Worm (Caenorhabditis elegans) whole organism, L2 larva: ENCODE data around the gene ifp-1.
A peak's percentile ranks its signal among the peaks of the same experiment; 100 is the strongest.

Experiments used
- C34F6.9 ChIP-seq: fragments of 150-350 bp; optimal IDR thresholded peaks from 2 replicates; lab custom pipeline; 2014; ENCODE audit warnings: missing biosample characterization, missing genetic modification characterization
- F13H6.1 ChIP-seq: sonication (generic microtip); optimal IDR thresholded peaks from 2 replicates; lab custom pipeline; 2016; ENCODE audit warnings: missing genetic modification characterization, missing compliant biosample characterization
- R02D3.7 ChIP-seq: fragments of 150-350 bp; optimal IDR thresholded peaks from 2 replicates; lab custom pipeline; 2014; ENCODE audit warnings: missing biosample characterization, missing genetic modification characterization
- alr-1 ChIP-seq: fragments of 150-350 bp; optimal IDR thresholded peaks from 2 replicates; lab custom pipeline; 2014; ENCODE audit warnings: missing biosample characterization, missing genetic modification characterization
- ama-1 ChIP-seq: fragments of 150-350 bp; optimal IDR thresholded peaks from 2 replicates; lab custom pipeline; 2018; ENCODE audit warnings: inconsistent platforms
- ceh-16 ChIP-seq: fragments of 150-350 bp; optimal IDR thresholded peaks from 2 replicates; lab custom pipeline; 2014; ENCODE audit warnings: missing biosample characterization, missing genetic modification characterization
- ceh-82 ChIP-seq: fragments of 150-350 bp; optimal IDR thresholded peaks from 2 replicates; lab custom pipeline; 2014; ENCODE audit warnings: missing biosample characterization, missing genetic modification characterization
- crh-2 ChIP-seq: sonication (generic microtip); optimal IDR thresholded peaks from 2 replicates; lab custom pipeline; 2017; ENCODE audit warnings: missing biosample characterization, missing genetic modification characterization
- dmd-4 ChIP-seq: sonication (generic microtip); optimal IDR thresholded peaks from 2 replicates; lab custom pipeline; 2017; ENCODE audit warnings: missing biosample characterization, missing genetic modification characterization
- egl-27 ChIP-seq: sonication (generic microtip); optimal IDR thresholded peaks from 3 replicates; lab custom pipeline; 2017; ENCODE audit warnings: missing biosample characterization, missing genetic modification reagents, missing genetic modification characterization
- elt-1 ChIP-seq: fragments of 150-350 bp; optimal IDR thresholded peaks from 2 replicates; lab custom pipeline; 2014; ENCODE audit warnings: missing biosample characterization, missing genetic modification characterization
- fos-1 ChIP-seq: fragments of 150-350 bp; optimal IDR thresholded peaks from 2 replicates; lab custom pipeline; 2014; ENCODE audit warnings: missing biosample characterization, missing genetic modification characterization
- gmeb-1 ChIP-seq: fragments of 150-350 bp; optimal IDR thresholded peaks from 2 replicates; lab custom pipeline; 2014; ENCODE audit warnings: missing biosample characterization, missing genetic modification characterization
- lin-13 ChIP-seq: fragments of 150-350 bp; optimal IDR thresholded peaks from 2 replicates; lab custom pipeline; 2014; ENCODE audit warnings: missing biosample characterization, missing genetic modification reagents, missing genetic modification characterization
- lin-39 ChIP-seq: fragments of 150-350 bp; optimal IDR thresholded peaks from 2 replicates; lab custom pipeline; 2014; ENCODE audit warnings: missing biosample characterization, missing genetic modification reagents, missing genetic modification characterization
- lsy-2 ChIP-seq, 2 experiments: fragments of 150-350 bp in 1 of 2; sonication (generic microtip) in 1 of 2; optimal IDR thresholded peaks; 2 replicates each; lab custom pipeline; 2014 to 2017; ENCODE audit warnings: missing biosample characterization in 2 of 2, missing genetic modification characterization in 2 of 2
- mab-5 ChIP-seq: fragments of 150-350 bp; optimal IDR thresholded peaks from 2 replicates; lab custom pipeline; 2014; ENCODE audit warnings: missing biosample characterization, missing genetic modification characterization
- mbf-1 ChIP-seq: sonication (generic microtip); optimal IDR thresholded peaks from 2 replicates; lab custom pipeline; 2017; ENCODE audit warnings: missing biosample characterization, missing genetic modification characterization
- mdl-1 ChIP-seq, 2 experiments: fragments of 150-350 bp in 1 of 2; sonication (generic microtip) in 1 of 2; optimal IDR thresholded peaks; 2 replicates each; lab custom pipeline; 2017; ENCODE audit warnings: missing biosample characterization in 2 of 2, missing genetic modification characterization in 2 of 2
- nhr-10 ChIP-seq: sonication (generic microtip); optimal IDR thresholded peaks from 2 replicates; lab custom pipeline; 2017; ENCODE audit warnings: missing biosample characterization, missing genetic modification characterization
- nhr-11 ChIP-seq: fragments of 150-350 bp; optimal IDR thresholded peaks from 2 replicates; lab custom pipeline; 2014; ENCODE audit warnings: missing biosample characterization, missing genetic modification characterization
- nhr-12 ChIP-seq: fragments of 150-350 bp; optimal IDR thresholded peaks from 2 replicates; lab custom pipeline; 2014; ENCODE audit warnings: missing biosample characterization, missing genetic modification characterization
- nhr-21 ChIP-seq: fragments of 150-350 bp; optimal IDR thresholded peaks from 2 replicates; lab custom pipeline; 2014; ENCODE audit warnings: missing biosample characterization, missing genetic modification characterization
- nhr-23 ChIP-seq: fragments of 150-350 bp; optimal IDR thresholded peaks from 2 replicates; lab custom pipeline; 2014; ENCODE audit warnings: missing biosample characterization, missing genetic modification reagents, missing genetic modification characterization
- nhr-6 ChIP-seq: fragments of 150-350 bp; optimal IDR thresholded peaks from 2 replicates; lab custom pipeline; 2014; ENCODE audit warnings: missing biosample characterization, missing genetic modification characterization
- nhr-77 ChIP-seq: fragments of 150-350 bp; optimal IDR thresholded peaks from 2 replicates; lab custom pipeline; 2014; ENCODE audit warnings: missing biosample characterization, missing genetic modification characterization
- peb-1 ChIP-seq: fragments of 150-350 bp; optimal IDR thresholded peaks from 2 replicates; lab custom pipeline; 2014; ENCODE audit warnings: missing biosample characterization, missing genetic modification characterization
- sem-4 ChIP-seq: fragments of 150-350 bp; optimal IDR thresholded peaks from 2 replicates; lab custom pipeline; 2014; ENCODE audit warnings: missing biosample characterization, missing genetic modification reagents, missing genetic modification characterization
- skn-1 ChIP-seq: sonication (generic microtip); optimal IDR thresholded peaks from 2 replicates; lab custom pipeline; 2017; ENCODE audit warnings: missing biosample characterization, missing genetic modification characterization
- sma-9 ChIP-seq, 2 experiments: fragments of 150-350 bp in 1 of 2; sonication (generic microtip) in 1 of 2; optimal IDR thresholded peaks; 2 replicates each; lab custom pipeline; 2014 to 2016; ENCODE audit warnings: missing genetic modification characterization in 2 of 2, mild to moderate bottlenecking in 1 of 2, missing biosample characterization in 1 of 2, missing compliant biosample characterization in 1 of 2, missing genetic modification reagents in 1 of 2, moderate library complexity in 1 of 2
- snpc-4 ChIP-seq: fragments of 150-350 bp; optimal IDR thresholded peaks from 2 replicates; lab custom pipeline; 2014; ENCODE audit warnings: missing biosample characterization, missing genetic modification characterization
- unc-62 ChIP-seq: fragments of 150-350 bp; optimal IDR thresholded peaks from 2 replicates; lab custom pipeline; 2014; ENCODE audit warnings: missing biosample characterization, missing genetic modification reagents, missing genetic modification characterization
- zag-1 ChIP-seq: fragments of 150-350 bp; optimal IDR thresholded peaks from 2 replicates; lab custom pipeline; 2014; ENCODE audit warnings: missing biosample characterization, missing genetic modification characterization
- ztf-1 ChIP-seq: fragments of 200-800 bp; sonication (Bioruptor generic); conservative IDR thresholded peaks from 2 replicates; pipeline ENCODE4 v1.3.6; 2022; ENCODE audit warnings: missing genetic modification characterization, missing compliant biosample characterization
- ztf-11 ChIP-seq: sonication (generic microtip); optimal IDR thresholded peaks from 2 replicates; lab custom pipeline; 2017; ENCODE audit warnings: missing biosample characterization, missing genetic modification characterization
- ztf-4 ChIP-seq: fragments of 150-350 bp; optimal IDR thresholded peaks from 2 replicates; lab custom pipeline; 2014; ENCODE audit warnings: missing biosample characterization, missing genetic modification characterization

ifp-1 gene

ce11 chrX:9680119-9680682, at the start of gene ifp-1:
TSS of gene ifp-1 (minus strand) at chrX:9680169.
- TF ChIP-seq egl-27 (tag; lab: Kevin White, UChicago) (no peak), unc-62 (GFP tag; lab: Kevin White, UChicago) (no peak), ztf-1 (no peak), skn-1 (no peak), sma-9 (GFP tag; optimal IDR thresholded peaks at IDR 0.05; lab: Kevin White, UChicago) (peak; percentile 37), sma-9 (tag; optimal IDR thresholded peaks at IDR 0.05; lab: Kevin White, UChicago) (no peak), lin-39 (no peak), nhr-11 (tag; lab: Kevin White, UChicago) (no peak), ceh-16 (tag; lab: Kevin White, UChicago) (no peak), alr-1 (tag; lab: Kevin White, UChicago) (no peak), nhr-10 (tag; lab: Kevin White, UChicago) (no peak), nhr-23 (no peak), fos-1 (peak; percentile 88), nhr-21 (no peak), zag-1 (tag; lab: Kevin White, UChicago) (no peak), R02D3.7 (tag; lab: Kevin White, UChicago) (no peak), mdl-1 (tag; optimal IDR thresholded peaks at IDR 0.05; lab: Kevin White, UChicago) (peak in 1 of 2 experiments; percentile 34), nhr-6 (tag; lab: Kevin White, UChicago) (no peak), peb-1 (tag; lab: Kevin White, UChicago) (no peak), elt-1 (tag; lab: Kevin White, UChicago) (no peak), nhr-77 (tag; lab: Kevin White, UChicago) (no peak), gmeb-1 (tag; lab: Kevin White, UChicago) (peak; percentile 53), C34F6.9 (no peak), crh-2 (tag; lab: Kevin White, UChicago) (peak; percentile 49), ama-1 (lab: Kevin White, UChicago) (no peak), nhr-12 (no peak), ztf-11 (tag; lab: Kevin White, UChicago) (no peak), F13H6.1 (tag; lab: Kevin White, UChicago) (no peak)

ce11 chrX:9719070-9719469, 39.1 kb upstream of the ifp-1 start:
- TF ChIP-seq crh-2 (tag; lab: Kevin White, UChicago) (no peak), ztf-4 (tag; lab: Kevin White, UChicago) (no peak), R02D3.7 (tag; lab: Kevin White, UChicago) (no peak), snpc-4 (tag; lab: Kevin White, UChicago) (no peak)
- TF ChIP-seq, all 48 proteins: peak for 0

ce11 chrX:9717265-9717664, 37.3 kb upstream of the ifp-1 start, which contains the start of gene him-4:
TSS of gene him-4 (plus strand) at chrX:9717565.
- TF ChIP-seq F13H6.1 (tag; lab: Kevin White, UChicago): no peak
- TF ChIP-seq snpc-4 (tag; lab: Kevin White, UChicago): no peak
- no peak for TF ChIP-seq ama-1 (lab: Kevin White, UChicago)
- TF ChIP-seq C34F6.9: no peak
- no peak for TF ChIP-seq lsy-2 (tag; optimal IDR thresholded peaks at IDR 0.05; lab: Kevin White, UChicago)
- TF ChIP-seq zag-1 (tag; lab: Kevin White, UChicago): no peak
- no peak for TF ChIP-seq sem-4 (tag; lab: Kevin White, UChicago)
- TF ChIP-seq crh-2 (tag; lab: Kevin White, UChicago): no peak
- TF ChIP-seq mbf-1: no peak
- TF ChIP-seq mdl-1 (tag; optimal IDR thresholded peaks at IDR 0.05; lab: Kevin White, UChicago): no peak
- no peak for TF ChIP-seq elt-1 (tag; lab: Kevin White, UChicago)

ce11 chrX:9713613-9714012, 33.6 kb upstream of the ifp-1 start, which contains the start of gene F15G9.2:
TSS of gene F15G9.2 (minus strand) at chrX:9713713.
- TF ChIP-seq ztf-11 (tag; lab: Kevin White, UChicago) (no peak), mdl-1 (tag; optimal IDR thresholded peaks at IDR 0.05; lab: Kevin White, UChicago) (no peak), lin-13 (GFP tag; lab: Kevin White, UChicago) (no peak), ceh-82 (no peak), nhr-11 (tag; lab: Kevin White, UChicago) (no peak), dmd-4 (no peak), mbf-1 (no peak), R02D3.7 (tag; lab: Kevin White, UChicago) (no peak), mab-5 (tag; lab: Kevin White, UChicago) (no peak), alr-1 (tag; lab: Kevin White, UChicago) (no peak), nhr-10 (tag; lab: Kevin White, UChicago) (no peak), snpc-4 (tag; lab: Kevin White, UChicago) (no peak)
